Fruit fly (Drosophila melanogaster): Measurements from ENCODE around the gene CG5890.

DNA sequence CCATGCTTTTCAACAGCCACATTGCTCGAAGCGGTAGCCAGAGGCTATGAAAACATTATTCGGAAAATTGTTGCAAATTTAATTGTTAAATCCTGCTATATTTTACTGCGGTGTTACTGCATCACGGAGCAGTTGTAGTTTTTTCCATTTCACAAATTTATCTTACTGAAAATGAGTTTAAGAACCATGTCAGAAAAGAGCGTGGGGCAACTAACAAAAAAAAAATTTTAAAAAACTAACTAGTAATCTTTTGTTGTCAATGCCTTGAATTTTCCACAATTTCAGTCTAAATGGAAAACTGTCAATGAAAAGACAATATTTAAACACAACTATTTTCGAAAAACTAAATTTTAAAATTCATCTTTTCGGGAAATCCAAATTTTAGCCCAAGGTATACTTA is 45.2 kb upstream of the CG5890 start, which contains the start of gene CG5024:
- TF ChIP-seq CTCF (optimal IDR thresholded peaks at IDR 0.05) (no peak), CG8478 (optimal IDR thresholded peaks at IDR 0.05) (no peak)

Data from S2 (cell line).